Worm (Caenorhabditis elegans) whole organism, young adult: ENCODE measurements around the gene hex-3.

Source experiments
- ama-1 ChIP-seq, 3 experiments: fragments of 150-350 bp in 1 of 3; sonication (generic microtip) in 2 of 3; optimal IDR thresholded peaks; 2 replicates each; lab custom pipeline; 2014 to 2018; ENCODE audit warnings: missing biosample characterization in 2 of 3, missing genetic modification characterization in 2 of 3, missing genetic modification reagents in 2 of 3
- ceh-58 ChIP-seq: fragments of 200-800 bp; sonication (Bioruptor generic); IDR thresholded peaks from 2 replicates; pipeline ENCODE4 v1.3.6; 2022; ENCODE audit warnings: missing genetic modification characterization, missing compliant biosample characterization
- chd-7 ChIP-seq: sonication (generic microtip); optimal IDR thresholded peaks from 2 replicates; lab custom pipeline; 2016; ENCODE audit warnings: mild to moderate bottlenecking, missing genetic modification characterization, moderate library complexity, missing compliant biosample characterization
- efl-1 ChIP-seq: fragments of 150-350 bp; optimal IDR thresholded peaks from 2 replicates; lab custom pipeline; 2014; ENCODE audit warnings: missing biosample characterization, missing genetic modification reagents, missing genetic modification characterization
- hsf-1 ChIP-seq: fragments of 200-800 bp; sonication (Bioruptor generic); IDR thresholded peaks from 2 replicates; pipeline ENCODE4 v1.3.6; 2022; ENCODE audit warnings: missing genetic modification reagents, missing genetic modification characterization, missing compliant biosample characterization
- lin-54 ChIP-seq: fragments of 200-800 bp; sonication (Bioruptor generic); optimal IDR thresholded peaks from 2 replicates; lab custom pipeline; 2018; ENCODE audit warnings: mild to moderate bottlenecking, missing genetic modification characterization, missing compliant biosample characterization
- rcor-1 ChIP-seq: fragments of 200-800 bp; sonication (Bioruptor generic); IDR thresholded peaks from 2 replicates; pipeline ENCODE4 v1.3.6; 2022; ENCODE audit warnings: missing genetic modification reagents, missing genetic modification characterization, missing compliant biosample characterization
- sea-2 ChIP-seq: fragments of 200-800 bp; sonication (Bioruptor generic); IDR thresholded peaks from 2 replicates; pipeline ENCODE4 v1.3.6; 2022; ENCODE audit warnings: missing genetic modification characterization, missing compliant biosample characterization
- snpc-1.3 ChIP-seq: sonication (generic microtip); optimal IDR thresholded peaks from 2 replicates; lab custom pipeline; 2017; ENCODE audit warnings: missing genetic modification characterization, mild to moderate bottlenecking, missing compliant biosample characterization, antibody characterized with exemption, moderate library complexity, missing genotype, missing genetic modification reagents; ENCODE audit not compliant: insufficient read depth
- tlf-1 ChIP-seq: fragments of 200-800 bp; sonication (Bioruptor generic); optimal IDR thresholded peaks from 2 replicates; lab custom pipeline; 2018; ENCODE audit warnings: mild to moderate bottlenecking, missing genetic modification characterization, missing compliant biosample characterization
- unc-62 ChIP-seq: fragments of 150-350 bp; optimal IDR thresholded peaks from 2 replicates; lab custom pipeline; 2014; ENCODE audit warnings: missing biosample characterization, missing genetic modification reagents, missing genetic modification characterization
- zfh-2 ChIP-seq: fragments of 200-800 bp; sonication (Bioruptor generic); conservative IDR thresholded peaks from 2 replicates; pipeline ENCODE4 v1.3.6; 2022; ENCODE audit warnings: missing genetic modification reagents, missing genetic modification characterization, missing compliant biosample characterization
- ztf-28 ChIP-seq: fragments of 200-800 bp; sonication (Bioruptor generic); IDR thresholded peaks from 2 replicates; pipeline ENCODE4 v1.3.6; 2022; ENCODE audit warnings: missing genetic modification reagents, missing genetic modification characterization, missing compliant biosample characterization

DNA sequence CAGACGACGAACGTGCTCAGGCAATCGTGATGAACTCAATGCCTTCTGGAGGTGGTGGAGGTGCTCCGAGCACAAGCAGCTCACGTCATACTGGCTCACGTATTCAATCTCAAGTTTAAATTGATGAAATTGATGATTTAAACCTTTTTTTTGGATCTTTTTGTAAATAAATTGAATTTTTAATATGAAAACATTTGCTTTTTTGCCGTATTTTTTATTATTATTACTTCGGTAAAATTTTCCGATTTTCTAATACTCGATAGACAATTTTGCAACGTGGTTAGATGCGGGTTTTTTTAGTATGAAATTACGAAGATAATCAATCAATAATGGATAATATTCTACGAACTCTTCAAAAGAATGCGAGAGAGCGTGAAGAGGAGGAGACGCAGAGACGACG is 9.0 kb downstream of the hex-3 start, which contains the start of gene oxi-1:
- TF ChIP-seq chd-7 (no peak), ama-1 (optimal IDR thresholded peaks at IDR 0.05; lab: Kevin White, UChicago) (no peak), ama-1 (GFP tag; optimal IDR thresholded peaks at IDR 0.05; lab: Kevin White, UChicago) (no peak), rcor-1 (GFP tag; lab: Robert Waterston, UW) (no peak), snpc-1.3 (tag; lab: Kevin White, UChicago) (no peak), unc-62 (GFP tag; lab: Kevin White, UChicago) (no peak), efl-1 (no peak), hsf-1 (GFP tag; lab: Robert Waterston, UW) (no peak), zfh-2 (GFP tag; lab: Robert Waterston, UW) (no peak), sea-2 (GFP tag; lab: Robert Waterston, UW) (no peak), ceh-58 (no peak), tlf-1 (no peak), lin-54 (no peak), ztf-28 (no peak)
